Fruit fly (Drosophila melanogaster) whole organism, embryonic: Measurements from ENCODE around the gene CG15414.

Experiments
- CG10979 ChIP-seq: fragments of 200-800 bp; sonication (Bioruptor generic); optimal IDR thresholded peaks from 2 replicates; lab custom pipeline; 2018; ENCODE audit warnings: missing biosample characterization, mild to moderate bottlenecking, missing genetic modification characterization, moderate library complexity
- CG11093 ChIP-seq: fragments of 200-800 bp; sonication (Bioruptor generic); IDR thresholded peaks from 3 replicates; pipeline ENCODE4 v1.3.6; 2022; ENCODE audit warnings: missing biosample characterization, missing genetic modification characterization
- CG12219 ChIP-seq: fragments of 200-800 bp; sonication (Bioruptor generic); optimal IDR thresholded peaks from 3 replicates; lab custom pipeline; 2018; ENCODE audit warnings: missing biosample characterization, mild to moderate bottlenecking, missing genetic modification characterization
- CG12744 ChIP-seq: fragments of 200-800 bp; sonication (Bioruptor generic); optimal IDR thresholded peaks from 2 replicates; lab custom pipeline; 2016; ENCODE audit warnings: missing biosample characterization, missing genetic modification characterization
- CG13424 ChIP-seq: fragments of 200-800 bp; sonication (Bioruptor generic); optimal IDR thresholded peaks from 2 replicates; lab custom pipeline; 2019; ENCODE audit warnings: missing biosample characterization, mild to moderate bottlenecking, missing genetic modification characterization, moderate library complexity
- CG13624 ChIP-seq: fragments of 200-800 bp; sonication (Bioruptor generic); optimal IDR thresholded peaks from 2 replicates; lab custom pipeline; 2016; ENCODE audit warnings: missing biosample characterization, missing genetic modification characterization
- CG14050 ChIP-seq: fragments of 200-800 bp; sonication (Bioruptor generic); IDR thresholded peaks from 3 replicates; pipeline ENCODE4 v1.3.6; 2022; ENCODE audit warnings: missing biosample characterization, missing genetic modification characterization
- CG14710 ChIP-seq: fragments of 200-800 bp; sonication (Bioruptor generic); optimal IDR thresholded peaks from 3 replicates; lab custom pipeline; 2019; ENCODE audit warnings: missing biosample characterization, mild to moderate bottlenecking, missing genetic modification characterization, moderate library complexity
- CG15269 ChIP-seq: fragments of 200-800 bp; sonication (Bioruptor generic); optimal IDR thresholded peaks from 2 replicates; lab custom pipeline; 2018; ENCODE audit warnings: missing biosample characterization, mild to moderate bottlenecking, missing genetic modification characterization, moderate library complexity
- CG15479 ChIP-seq: fragments of 200-800 bp; sonication (Bioruptor generic); optimal IDR thresholded peaks from 3 replicates; lab custom pipeline; 2019; ENCODE audit warnings: missing biosample characterization, mild to moderate bottlenecking, missing genetic modification characterization, moderate library complexity
- CG1603 ChIP-seq: fragments of 200-800 bp; sonication (Bioruptor generic); optimal IDR thresholded peaks from 2 replicates; lab custom pipeline; 2019; ENCODE audit warnings: missing biosample characterization, mild to moderate bottlenecking, missing genetic modification characterization, moderate library complexity
- CG17612 ChIP-seq: fragments of 200-800 bp; sonication (Bioruptor generic); IDR thresholded peaks from 2 replicates; pipeline ENCODE4 v1.3.6; 2022; ENCODE audit warnings: missing biosample characterization, missing genetic modification characterization
- CG17912 ChIP-seq: fragments of 200-800 bp; sonication (Bioruptor generic); optimal IDR thresholded peaks from 2 replicates; lab custom pipeline; 2018; ENCODE audit warnings: missing biosample characterization, mild to moderate bottlenecking, missing genetic modification characterization
- CG18599 ChIP-seq: fragments of 200-800 bp; sonication (Bioruptor generic); optimal IDR thresholded peaks from 3 replicates; lab custom pipeline; 2017; ENCODE audit warnings: missing biosample characterization, missing genetic modification characterization, mild to moderate bottlenecking, moderate library complexity, missing genetic modification reagents
- CG2116 ChIP-seq: fragments of 200-800 bp; sonication (Bioruptor generic); optimal IDR thresholded peaks from 3 replicates; lab custom pipeline; 2018; ENCODE audit warnings: missing biosample characterization, mild to moderate bottlenecking, missing genetic modification characterization
- CG2889 ChIP-seq: fragments of 200-800 bp; sonication (Bioruptor generic); IDR thresholded peaks from 3 replicates; pipeline ENCODE4 v1.3.6; 2022; ENCODE audit warnings: missing biosample characterization, missing genetic modification characterization
- CG32532 ChIP-seq: fragments of 200-800 bp; sonication (Bioruptor generic); IDR thresholded peaks from 2 replicates; pipeline ENCODE4 v1.3.6; 2022; ENCODE audit warnings: missing biosample characterization, missing genetic modification characterization
- CG32767 ChIP-seq: fragments of 200-800 bp; sonication (Bioruptor generic); IDR thresholded peaks from 2 replicates; pipeline ENCODE4 v1.3.6; 2022; ENCODE audit warnings: missing biosample characterization, missing genetic modification characterization
- CG3281 ChIP-seq: fragments of 200-800 bp; sonication (Bioruptor generic); optimal IDR thresholded peaks from 3 replicates; lab custom pipeline; 2017; ENCODE audit warnings: missing biosample characterization, mild to moderate bottlenecking, missing genetic modification characterization
- CG34422 ChIP-seq: fragments of 200-800 bp; sonication (Bioruptor generic); IDR thresholded peaks from 3 replicates; pipeline ENCODE4 v1.3.6; 2022; ENCODE audit warnings: missing biosample characterization, missing genetic modification characterization
- CG42726 ChIP-seq: fragments of 200-800 bp; sonication (Bioruptor generic); IDR thresholded peaks from 2 replicates; pipeline ENCODE4 v1.3.6; 2022; ENCODE audit warnings: missing biosample characterization, missing genetic modification characterization; ENCODE audit not compliant: partially characterized antibody
- CG8281 ChIP-seq: fragments of 200-800 bp; sonication (Bioruptor generic); optimal IDR thresholded peaks from 2 replicates; lab custom pipeline; 2018; ENCODE audit warnings: missing biosample characterization, mild to moderate bottlenecking, missing genetic modification characterization, moderate library complexity
- CG9609 ChIP-seq: fragments of 200-800 bp; sonication (Bioruptor generic); optimal IDR thresholded peaks from 3 replicates; lab custom pipeline; 2016; ENCODE audit warnings: missing biosample characterization, missing genetic modification characterization
- CG9932 ChIP-seq: fragments of 200-800 bp; sonication (Bioruptor generic); IDR thresholded peaks from 2 replicates; pipeline ENCODE4 v1.3.6; 2022; ENCODE audit warnings: missing biosample characterization, missing genetic modification characterization
- Dek ChIP-seq: fragments of 200-800 bp; sonication (Bioruptor generic); optimal IDR thresholded peaks from 3 replicates; lab custom pipeline; 2019; ENCODE audit warnings: missing biosample characterization, mild to moderate bottlenecking, missing genetic modification characterization, moderate library complexity
- Dip2 ChIP-seq: fragments of 200-800 bp; sonication (Bioruptor generic); IDR thresholded peaks from 2 replicates; pipeline ENCODE4 v1.3.6; 2022; ENCODE audit warnings: missing biosample characterization, missing genetic modification characterization
- Fer2 ChIP-seq: fragments of 200-800 bp; sonication (Bioruptor generic); optimal IDR thresholded peaks from 2 replicates; lab custom pipeline; 2018; ENCODE audit warnings: missing biosample characterization, mild to moderate bottlenecking, missing genetic modification characterization, moderate library complexity
- Hr39 ChIP-seq: fragments of >200 bp; optimal IDR thresholded peaks from 2 replicates; lab custom pipeline; 2017
- NK7.1 ChIP-seq: fragments of 200-800 bp; sonication (Bioruptor generic); optimal IDR thresholded peaks from 3 replicates; lab custom pipeline; 2016; ENCODE audit warnings: missing biosample characterization, missing genetic modification characterization
- Opbp ChIP-seq: fragments of 200-800 bp; sonication (Bioruptor generic); IDR thresholded peaks from 3 replicates; pipeline ENCODE4 v1.3.6; 2022; ENCODE audit warnings: missing biosample characterization, missing genetic modification characterization; ENCODE audit not compliant: partially characterized antibody
- Side ChIP-seq: fragments of 200-800 bp; sonication (Bioruptor generic); optimal IDR thresholded peaks from 2 replicates; lab custom pipeline; 2016; ENCODE audit warnings: missing biosample characterization, missing genetic modification characterization
- Six4 ChIP-seq: fragments of 200-800 bp; sonication (Bioruptor generic); optimal IDR thresholded peaks from 2 replicates; lab custom pipeline; 2016; ENCODE audit warnings: missing biosample characterization, missing genetic modification characterization
- Ssrp ChIP-seq: fragments of 200-800 bp; sonication (Bioruptor generic); optimal IDR thresholded peaks from 2 replicates; lab custom pipeline; 2018; ENCODE audit warnings: missing biosample characterization, mild to moderate bottlenecking, missing genetic modification characterization, moderate library complexity
- abd-A ChIP-seq: fragments of 200-800 bp; sonication (Bioruptor generic); optimal IDR thresholded peaks from 3 replicates; lab custom pipeline; 2019; ENCODE audit warnings: missing biosample characterization, mild to moderate bottlenecking, missing genetic modification characterization, moderate library complexity
- ap ChIP-seq: fragments of 200-800 bp; sonication (Bioruptor generic); IDR thresholded peaks from 2 replicates; pipeline ENCODE4 v1.3.6; 2022; ENCODE audit warnings: missing biosample characterization, missing genetic modification characterization
- bsh ChIP-seq, 2 experiments: fragments of 200-800 bp; sonication (Bioruptor generic); optimal IDR thresholded peaks; 2 replicates each; lab custom pipeline; 2017 to 2018; ENCODE audit warnings: mild to moderate bottlenecking in 2 of 2, missing biosample characterization in 2 of 2, missing genetic modification characterization in 2 of 2, moderate library complexity in 1 of 2
- cas ChIP-seq: fragments of 200-800 bp; sonication (Bioruptor generic); IDR thresholded peaks from 2 replicates; pipeline ENCODE4 v1.3.6; 2022; ENCODE audit warnings: missing biosample characterization, missing genetic modification characterization
- chif ChIP-seq, 2 experiments: fragments of 200-800 bp; sonication (Bioruptor generic); optimal IDR thresholded peaks; 3 replicates each; lab custom pipeline; 2016; ENCODE audit warnings: missing biosample characterization in 2 of 2, missing genetic modification characterization in 2 of 2
- chinmo ChIP-seq: fragments of 200-800 bp; sonication (Bioruptor generic); IDR thresholded peaks from 4 replicates; pipeline ENCODE4 v1.3.6; 2022; ENCODE audit warnings: missing biosample characterization, missing genetic modification characterization; ENCODE audit not compliant: partially characterized antibody
- dan ChIP-seq: fragments of 200-800 bp; sonication (Bioruptor generic); IDR thresholded peaks from 2 replicates; pipeline ENCODE4 v1.3.6; 2022; ENCODE audit warnings: missing biosample characterization, missing genetic modification characterization
- disco-r ChIP-seq: fragments of 200-800 bp; sonication (Bioruptor generic); optimal IDR thresholded peaks from 2 replicates; lab custom pipeline; 2016; ENCODE audit warnings: missing biosample characterization, missing genetic modification characterization
- exex ChIP-seq: fragments of 200-800 bp; sonication (Bioruptor generic); optimal IDR thresholded peaks from 4 replicates; lab custom pipeline; 2018; ENCODE audit warnings: missing biosample characterization, mild to moderate bottlenecking, missing genetic modification characterization, moderate library complexity
- jing ChIP-seq: fragments of 200-800 bp; sonication (Bioruptor generic); optimal IDR thresholded peaks from 2 replicates; lab custom pipeline; 2018; ENCODE audit warnings: missing biosample characterization, mild to moderate bottlenecking, missing genetic modification characterization
- jumu ChIP-seq: fragments of 200-800 bp; sonication (Bioruptor generic); optimal IDR thresholded peaks from 3 replicates; lab custom pipeline; 2016; ENCODE audit warnings: missing biosample characterization, missing genetic modification characterization
- lab ChIP-seq: fragments of 200-800 bp; sonication (Bioruptor generic); optimal IDR thresholded peaks from 3 replicates; lab custom pipeline; 2017; ENCODE audit warnings: missing biosample characterization, missing genetic modification characterization, mild to moderate bottlenecking, moderate library complexity, missing genetic modification reagents
- lmd ChIP-seq: fragments of 200-800 bp; sonication (Bioruptor generic); IDR thresholded peaks from 2 replicates; pipeline ENCODE4 v1.3.6; 2022; ENCODE audit warnings: missing biosample characterization, missing genetic modification characterization
- nerfin-2 ChIP-seq: fragments of 200-800 bp; sonication (Bioruptor generic); IDR thresholded peaks from 2 replicates; pipeline ENCODE4 v1.3.6; 2022; ENCODE audit warnings: missing biosample characterization, missing genetic modification characterization; ENCODE audit not compliant: partially characterized antibody
- nom ChIP-seq: fragments of 200-800 bp; sonication (Bioruptor generic); optimal IDR thresholded peaks from 2 replicates; lab custom pipeline; 2017; ENCODE audit warnings: missing biosample characterization, missing genetic modification characterization, mild to moderate bottlenecking, moderate library complexity, missing genetic modification reagents
- psq ChIP-seq: fragments of 200-800 bp; sonication (Bioruptor generic); optimal IDR thresholded peaks from 2 replicates; lab custom pipeline; 2017; ENCODE audit warnings: missing biosample characterization, missing genetic modification characterization
- usp ChIP-seq: fragments of >200 bp; optimal IDR thresholded peaks from 2 replicates; lab custom pipeline; 2017; ENCODE audit warnings: missing biosample characterization, missing genetic modification characterization
- wek ChIP-seq: fragments of 200-800 bp; sonication (Bioruptor generic); optimal IDR thresholded peaks from 3 replicates; lab custom pipeline; 2018; ENCODE audit warnings: missing biosample characterization, mild to moderate bottlenecking, missing genetic modification characterization, moderate library complexity

Gene CG15414

DNA sequence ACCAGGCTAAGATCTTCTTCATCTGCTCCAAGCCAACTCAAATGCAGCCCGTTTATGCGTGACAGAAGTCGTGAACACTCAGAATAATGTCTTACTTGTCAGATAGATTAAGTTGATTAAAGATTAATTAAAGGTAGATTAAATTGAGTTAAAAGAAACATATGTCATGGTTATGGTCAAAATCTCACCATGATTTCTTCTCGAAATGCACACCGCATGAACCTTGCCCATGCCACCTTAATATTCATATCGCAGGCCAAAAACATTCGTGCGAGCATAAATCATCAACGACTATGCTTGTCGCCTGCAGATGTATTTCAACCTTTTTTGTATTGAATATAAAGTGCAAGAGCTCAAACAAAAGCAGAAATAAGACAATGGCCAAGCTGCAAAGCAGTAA lies 53.8 kb downstream of the CG15414 start (continued):
- TF ChIP-seq lab (peak; percentile 67), nerfin-2 (no peak), chinmo (no peak), CG14710 (peak; percentile 37), bsh (GFP tag; optimal IDR thresholded peaks at IDR 0.05; lab: Kevin White, UChicago) (peak; percentile 46 to 80), Opbp (GFP tag; lab: Robert Waterston, UW) (no peak), CG14050 (GFP tag; lab: Robert Waterston, UW) (peak; percentile 37; the same call in 2 of the 3 replicates), disco-r (GFP tag; lab: Kevin White, UChicago) (no peak), cas (no peak), ap (GFP tag; lab: Robert Waterston, UW) (peak; percentile 47), CG12744 (GFP tag; lab: Kevin White, UChicago) (no peak), CG3281 (GFP tag; lab: Kevin White, UChicago) (peak; percentile 23), NK7.1 (GFP tag; lab: Kevin White, UChicago) (no peak), Fer2 (tag; lab: Kevin White, UChicago) (no peak), CG13424 (tag; lab: Kevin White, UChicago) (peak; percentile 71), CG10979 (tag; lab: Kevin White, UChicago) (peak; percentile 73), CG34422 (GFP tag; lab: Robert Waterston, UW) (peak; percentile 67; the same call in 2 of the 3 replicates), psq (GFP tag; lab: Kevin White, UChicago) (no peak), CG13624 (GFP tag; lab: Kevin White, UChicago) (no peak), wek (GFP tag; lab: Kevin White, UChicago) (peak; percentile 6), CG2889 (GFP tag; lab: Robert Waterston, UW) (no peak), CG15269 (tag; lab: Kevin White, UChicago) (peak; percentile 73), Dip2 (GFP tag; lab: Robert Waterston, UW) (no peak), CG32532 (GFP tag; lab: Robert Waterston, UW) (no peak), usp (GFP tag; lab: Kevin White, UChicago) (no peak), CG32767 (peak; percentile 59; the same call in 1 of the 2 replicates), CG17612 (GFP tag; lab: Robert Waterston, UW) (no peak), Ssrp (tag; lab: Kevin White, UChicago) (peak; percentile 25), dan (GFP tag; lab: Robert Waterston, UW) (no peak), abd-A (tag; lab: Kevin White, UChicago) (no peak), Dek (tag; lab: Kevin White, UChicago) (no peak), nom (GFP tag; lab: Kevin White, UChicago) (no peak), CG8281 (tag; lab: Kevin White, UChicago) (peak; percentile 29), CG15479 (GFP tag; lab: Kevin White, UChicago) (no peak), CG11093 (GFP tag; lab: Robert Waterston, UW) (no peak), Side (GFP tag; lab: Kevin White, UChicago) (no peak), lmd (GFP tag; lab: Robert Waterston, UW) (no peak), jing (GFP tag; lab: Kevin White, UChicago) (no peak), CG1603 (tag; lab: Kevin White, UChicago) (peak; percentile 89), CG17912 (GFP tag; lab: Kevin White, UChicago) (no peak), CG9609 (peak; percentile 11), CG12219 (GFP tag; lab: Kevin White, UChicago) (peak; percentile 56), Hr39 (no peak), Six4 (GFP tag; lab: Kevin White, UChicago) (no peak), CG2116 (no peak), jumu (GFP tag; lab: Kevin White, UChicago) (no peak), CG9932 (GFP tag; lab: Robert Waterston, UW) (no peak), exex (tag; lab: Kevin White, UChicago) (no peak), chif (GFP tag; optimal IDR thresholded peaks at IDR 0.05; lab: Kevin White, UChicago) (peak; percentile 45 to 46), CG18599 (peak; percentile 29), CG42726 (GFP tag; lab: Robert Waterston, UW) (no peak)
